Fruit fly (Drosophila melanogaster) whole organism, embryonic: ENCODE results near the gene CG15145.
A peak's percentile ranks its signal among the peaks of the same experiment; 100 is the strongest.

ENCODE experiments used
- Adf1 ChIP-seq: fragments of 200-800 bp; sonication (Bioruptor generic); IDR thresholded peaks from 2 replicates; pipeline ENCODE4 v1.3.6; 2022; ENCODE audit warnings: missing biosample characterization, missing genetic modification characterization
- Asciz ChIP-seq: fragments of 200-800 bp; sonication (Bioruptor generic); optimal IDR thresholded peaks from 2 replicates; lab custom pipeline; 2017; ENCODE audit warnings: missing biosample characterization, mild to moderate bottlenecking, missing genetic modification characterization, missing genetic modification reagents
- CG10543 ChIP-seq: fragments of 200-800 bp; sonication (Bioruptor generic); optimal IDR thresholded peaks from 3 replicates; lab custom pipeline; 2017; ENCODE audit warnings: missing biosample characterization, mild to moderate bottlenecking, missing genetic modification characterization, moderate library complexity
- CG10565 ChIP-seq: fragments of 200-800 bp; sonication (Bioruptor generic); optimal IDR thresholded peaks from 3 replicates; lab custom pipeline; 2016; ENCODE audit warnings: missing biosample characterization, mild to moderate bottlenecking, missing genetic modification characterization
- CG11085 ChIP-seq: fragments of 200-800 bp; sonication (Bioruptor generic); IDR thresholded peaks from 2 replicates; pipeline ENCODE4 v1.3.6; 2022; ENCODE audit warnings: missing biosample characterization, missing genetic modification characterization
- CG12659 ChIP-seq: fragments of 200-800 bp; sonication (Bioruptor generic); optimal IDR thresholded peaks from 3 replicates; lab custom pipeline; 2017; ENCODE audit warnings: mild to moderate bottlenecking, missing biosample characterization, missing genetic modification reagents, missing genetic modification characterization
- CG13894 ChIP-seq: fragments of 200-800 bp; sonication (Bioruptor generic); optimal IDR thresholded peaks from 3 replicates; lab custom pipeline; 2018; ENCODE audit warnings: missing biosample characterization, mild to moderate bottlenecking, missing genetic modification characterization, moderate library complexity
- CG14050 ChIP-seq: fragments of 200-800 bp; sonication (Bioruptor generic); IDR thresholded peaks from 3 replicates; pipeline ENCODE4 v1.3.6; 2022; ENCODE audit warnings: missing biosample characterization, missing genetic modification characterization
- CG1529 ChIP-seq: fragments of 200-800 bp; sonication (Bioruptor generic); optimal IDR thresholded peaks from 3 replicates; lab custom pipeline; 2018; ENCODE audit warnings: missing biosample characterization, missing genetic modification characterization
- CG17328 ChIP-seq: fragments of 200-800 bp; sonication (Bioruptor generic); IDR thresholded peaks from 2 replicates; pipeline ENCODE4 v1.3.6; 2022; ENCODE audit warnings: missing biosample characterization, missing genetic modification characterization
- CG2712 ChIP-seq: fragments of 200-800 bp; optimal IDR thresholded peaks from 3 replicates; lab custom pipeline; 2019; ENCODE audit warnings: missing biosample characterization, mild to moderate bottlenecking, missing genetic modification characterization, moderate library complexity
- CG33557 ChIP-seq: fragments of 200-800 bp; sonication (Bioruptor generic); optimal IDR thresholded peaks from 2 replicates; lab custom pipeline; 2019; ENCODE audit warnings: missing biosample characterization, mild to moderate bottlenecking, missing genetic modification characterization, moderate library complexity
- CG7928 ChIP-seq: fragments of 200-800 bp; sonication (Bioruptor generic); optimal IDR thresholded peaks from 2 replicates; lab custom pipeline; 2017; ENCODE audit warnings: missing biosample characterization, mild to moderate bottlenecking, missing genetic modification characterization
- CG7987 ChIP-seq: fragments of 200-800 bp; sonication (Bioruptor generic); optimal IDR thresholded peaks from 2 replicates; lab custom pipeline; 2018; ENCODE audit warnings: missing biosample characterization, mild to moderate bottlenecking, missing genetic modification characterization, moderate library complexity
- CG8359 ChIP-seq: fragments of 200-800 bp; sonication (Bioruptor generic); optimal IDR thresholded peaks from 2 replicates; lab custom pipeline; 2017; ENCODE audit warnings: missing biosample characterization, mild to moderate bottlenecking, missing genetic modification characterization, borderline replicate concordance
- D19B ChIP-seq: fragments of 200-800 bp; sonication (Bioruptor generic); optimal IDR thresholded peaks from 2 replicates; lab custom pipeline; 2017; ENCODE audit warnings: missing biosample characterization, mild to moderate bottlenecking, missing genetic modification characterization
- Dbx ChIP-seq: fragments of 200-800 bp; sonication (Bioruptor generic); IDR thresholded peaks from 3 replicates; pipeline ENCODE4 v1.3.6; 2022; ENCODE audit warnings: missing biosample characterization, missing genetic modification characterization
- Doc2 ChIP-seq: fragments of 200-800 bp; sonication (Bioruptor generic); IDR thresholded peaks from 2 replicates; pipeline ENCODE4 v1.3.6; 2022; ENCODE audit warnings: missing biosample characterization, missing genetic modification characterization
- Ets97D ChIP-seq: fragments of 200-800 bp; sonication (Bioruptor generic); optimal IDR thresholded peaks from 3 replicates; lab custom pipeline; 2016; ENCODE audit warnings: missing biosample characterization, missing genetic modification characterization
- Gsc ChIP-seq: fragments of 200-800 bp; sonication (Bioruptor generic); IDR thresholded peaks from 2 replicates; pipeline ENCODE4 v1.3.6; 2022; ENCODE audit warnings: missing biosample characterization, missing genetic modification characterization
- HLHmδ ChIP-seq: fragments of 200-800 bp; sonication (Bioruptor generic); optimal IDR thresholded peaks from 2 replicates; lab custom pipeline; 2018; ENCODE audit warnings: missing biosample characterization, mild to moderate bottlenecking, missing genetic modification characterization, moderate library complexity
- Hey ChIP-seq: fragments of 200-800 bp; sonication (Bioruptor generic); optimal IDR thresholded peaks from 3 replicates; lab custom pipeline; 2018; ENCODE audit warnings: missing biosample characterization, mild to moderate bottlenecking, missing genetic modification characterization
- NC2α ChIP-seq: fragments of 200-800 bp; sonication (Bioruptor generic); optimal IDR thresholded peaks from 2 replicates; lab custom pipeline; 2016; ENCODE audit warnings: missing biosample characterization, missing genetic modification characterization
- Optix ChIP-seq: fragments of 200-800 bp; sonication (Bioruptor generic); IDR thresholded peaks from 3 replicates; pipeline ENCODE4 v1.3.6; 2022; ENCODE audit warnings: missing biosample characterization, missing genetic modification characterization
- Ptx1 ChIP-seq: fragments of 200-800 bp; sonication (Bioruptor generic); IDR thresholded peaks from 2 replicates; pipeline ENCODE4 v1.3.6; 2022; ENCODE audit warnings: missing biosample characterization, missing genetic modification characterization
- Ravus ChIP-seq: fragments of 200-800 bp; sonication (Bioruptor generic); IDR thresholded peaks from 2 replicates; pipeline ENCODE4 v1.3.6; 2022; ENCODE audit warnings: missing biosample characterization, missing genetic modification characterization
- YL-1 ChIP-seq: fragments of 200-800 bp; sonication (Bioruptor generic); optimal IDR thresholded peaks from 3 replicates; lab custom pipeline; 2017; ENCODE audit warnings: missing biosample characterization, mild to moderate bottlenecking, missing genetic modification characterization
- bbx ChIP-seq: fragments of 200-800 bp; sonication (Bioruptor generic); IDR thresholded peaks from 2 replicates; pipeline ENCODE4 v1.3.6; 2022; ENCODE audit warnings: missing biosample characterization, missing genetic modification characterization; ENCODE audit not compliant: partially characterized antibody
- br ChIP-seq: fragments of >200 bp; optimal IDR thresholded peaks from 2 replicates; lab custom pipeline; 2017
- bsh ChIP-seq, 2 experiments: fragments of 200-800 bp; sonication (Bioruptor generic); optimal IDR thresholded peaks; 2 replicates each; lab custom pipeline; 2017 to 2018; ENCODE audit warnings: mild to moderate bottlenecking in 2 of 2, missing biosample characterization in 2 of 2, missing genetic modification characterization in 2 of 2, moderate library complexity in 1 of 2
- cas ChIP-seq: fragments of 200-800 bp; sonication (Bioruptor generic); IDR thresholded peaks from 2 replicates; pipeline ENCODE4 v1.3.6; 2022; ENCODE audit warnings: missing biosample characterization, missing genetic modification characterization
- dysf ChIP-seq: fragments of 200-800 bp; sonication (Bioruptor generic); IDR thresholded peaks from 3 replicates; pipeline ENCODE4 v1.3.6; 2022; ENCODE audit warnings: missing biosample characterization, missing genetic modification characterization
- ewg ChIP-seq: fragments of 200-800 bp; sonication (Bioruptor generic); optimal IDR thresholded peaks from 3 replicates; lab custom pipeline; 2017; ENCODE audit warnings: mild to moderate bottlenecking, missing biosample characterization, missing genetic modification reagents, missing genetic modification characterization
- eyg ChIP-seq: fragments of 200-800 bp; sonication (Bioruptor generic); optimal IDR thresholded peaks from 3 replicates; lab custom pipeline; 2016; ENCODE audit warnings: missing biosample characterization, missing genetic modification characterization
- fd102C ChIP-seq: fragments of 200-800 bp; sonication (Bioruptor generic); optimal IDR thresholded peaks from 2 replicates; lab custom pipeline; 2018; ENCODE audit warnings: missing biosample characterization, mild to moderate bottlenecking, missing genetic modification characterization, moderate library complexity
- fd64A ChIP-seq: fragments of 200-800 bp; sonication (Bioruptor generic); optimal IDR thresholded peaks from 3 replicates; lab custom pipeline; 2018; ENCODE audit warnings: missing biosample characterization, mild to moderate bottlenecking, missing genetic modification characterization
- fd96Cb ChIP-seq: fragments of 200-800 bp; sonication (Bioruptor generic); optimal IDR thresholded peaks from 2 replicates; lab custom pipeline; 2018; ENCODE audit warnings: missing biosample characterization, mild to moderate bottlenecking, missing genetic modification characterization, moderate library complexity
- gce ChIP-seq: fragments of 200-800 bp; sonication (Bioruptor generic); IDR thresholded peaks from 3 replicates; pipeline ENCODE4 v1.3.6; 2022; ENCODE audit warnings: missing biosample characterization, missing genetic modification characterization
- ham ChIP-seq: fragments of 200-800 bp; sonication (Bioruptor generic); IDR thresholded peaks from 2 replicates; pipeline ENCODE4 v1.3.6; 2022; ENCODE audit warnings: missing biosample characterization, missing genetic modification characterization
- insv ChIP-seq, 2 experiments: fragments of 200-800 bp; sonication (Bioruptor generic); optimal IDR thresholded peaks; 3 replicates each; lab custom pipeline; 2016 to 2018; ENCODE audit warnings: missing biosample characterization in 2 of 2, missing genetic modification characterization in 2 of 2
- lab ChIP-seq: fragments of 200-800 bp; sonication (Bioruptor generic); optimal IDR thresholded peaks from 3 replicates; lab custom pipeline; 2017; ENCODE audit warnings: missing biosample characterization, missing genetic modification characterization, mild to moderate bottlenecking, moderate library complexity, missing genetic modification reagents
- mld ChIP-seq: fragments of 200-800 bp; sonication (Bioruptor generic); IDR thresholded peaks from 3 replicates; pipeline ENCODE4 v1.3.6; 2022; ENCODE audit warnings: missing biosample characterization, missing genetic modification characterization; ENCODE audit not compliant: partially characterized antibody
- peb ChIP-seq: fragments of 200-800 bp; sonication (Bioruptor generic); IDR thresholded peaks from 2 replicates; pipeline ENCODE4 v1.3.6; 2022; ENCODE audit warnings: missing biosample characterization, missing genetic modification characterization
- pho ChIP-seq: fragments of 200-800 bp; sonication (Bioruptor generic); optimal IDR thresholded peaks from 2 replicates; lab custom pipeline; 2016; ENCODE audit warnings: missing biosample characterization, missing genetic modification characterization
- ro ChIP-seq: fragments of 200-800 bp; sonication (Bioruptor generic); IDR thresholded peaks from 2 replicates; pipeline ENCODE4 v1.3.6; 2022; ENCODE audit warnings: missing biosample characterization, missing genetic modification characterization
- tin ChIP-seq: fragments of 200-800 bp; sonication (Bioruptor generic); optimal IDR thresholded peaks from 3 replicates; lab custom pipeline; 2016; ENCODE audit warnings: missing biosample characterization, missing genetic modification characterization
- toy ChIP-seq: fragments of 200-800 bp; sonication (Bioruptor generic); IDR thresholded peaks from 2 replicates; pipeline ENCODE4 v1.3.6; 2022; ENCODE audit warnings: missing biosample characterization, missing genetic modification characterization
- yki ChIP-seq: fragments of >200 bp; optimal IDR thresholded peaks from 3 replicates; lab custom pipeline; 2018
- zen2 ChIP-seq: fragments of 200-800 bp; sonication (Bioruptor generic); IDR thresholded peaks from 3 replicates; pipeline ENCODE4 v1.3.6; 2022; ENCODE audit warnings: missing biosample characterization, missing genetic modification characterization; ENCODE audit not compliant: partially characterized antibody
- zfh2 ChIP-seq: fragments of 200-800 bp; sonication (Bioruptor generic); optimal IDR thresholded peaks from 2 replicates; lab custom pipeline; 2016; ENCODE audit warnings: missing biosample characterization, missing genetic modification characterization

CG15145 gene

DNA sequence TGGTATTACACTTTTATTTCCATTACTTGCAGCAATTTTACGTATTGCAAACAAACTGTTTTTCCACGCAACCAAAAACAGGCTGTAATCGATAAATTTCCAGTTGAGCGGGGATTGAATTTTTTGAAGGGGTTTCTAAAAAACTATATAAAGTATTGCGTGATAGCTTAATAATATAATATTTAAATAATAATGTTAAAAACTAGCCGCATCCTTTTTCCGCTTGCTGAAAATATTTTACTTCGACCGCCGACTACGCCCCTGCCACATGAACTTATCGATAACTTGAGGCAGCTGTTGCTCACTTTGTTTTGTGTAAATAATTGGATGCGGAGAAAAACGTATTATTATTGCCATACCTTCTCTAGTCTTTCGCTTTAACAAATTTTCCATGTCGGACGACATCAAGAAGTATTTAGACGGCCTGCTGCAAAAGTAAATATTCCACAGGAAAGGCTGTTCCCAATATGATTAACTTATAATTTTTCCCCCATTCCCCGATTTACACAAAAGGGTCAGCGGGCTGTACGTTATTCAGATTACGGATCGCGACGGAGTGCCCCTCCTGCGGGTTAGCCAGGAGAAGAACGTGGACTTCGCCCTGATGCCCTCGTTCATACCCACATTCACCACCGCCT is 51.0 kb downstream of the CG15145 start, which contains the start of the genes fws and Lamtor3 (continued):
- TF ChIP-seq insv (GFP tag; optimal IDR thresholded peaks at IDR 0.05; lab: Kevin White, UChicago) (no peak), lab (GFP tag; lab: Kevin White, UChicago) (peak; percentile 99), CG7987 (peak; percentile 95), bbx (no peak), CG7928 (peak; percentile 83), cas (GFP tag; lab: Robert Waterston, UW) (peak; percentile 98), Gsc (GFP tag; lab: Robert Waterston, UW) (peak; percentile 97), Dbx (GFP tag; lab: Robert Waterston, UW) (peak; percentile 99), peb (GFP tag; lab: Robert Waterston, UW) (peak; percentile 98), CG11085 (peak; percentile 99), CG12659 (GFP tag; lab: Kevin White, UChicago) (peak; percentile 99), HLHmδ (GFP tag; lab: Kevin White, UChicago) (no peak), tin (peak; percentile 95), D19B (peak; percentile 96), CG2712 (tag; lab: Kevin White, UChicago) (peak; percentile 98), fd64A (peak; percentile 93), bsh (GFP tag; optimal IDR thresholded peaks at IDR 0.05; lab: Kevin White, UChicago) (peak; percentile 95 to 99), eyg (GFP tag; lab: Kevin White, UChicago) (peak; percentile 61), CG8359 (GFP tag; lab: Kevin White, UChicago) (peak; percentile 90), Adf1 (GFP tag; lab: Robert Waterston, UW) (peak; percentile 89), Ets97D (GFP tag; lab: Kevin White, UChicago) (peak; percentile 75), dysf (GFP tag; lab: Robert Waterston, UW) (peak; percentile 99), CG10543 (no peak), NC2α (GFP tag; lab: Kevin White, UChicago) (peak; percentile 52), CG1529 (GFP tag; lab: Kevin White, UChicago) (peak; percentile 97), Optix (GFP tag; lab: Robert Waterston, UW) (peak; percentile 99), CG10565 (GFP tag; lab: Kevin White, UChicago) (peak; percentile 74), Hey (peak; percentile 72), CG17328 (GFP tag; lab: Robert Waterston, UW) (peak; percentile 99), fd102C (GFP tag; lab: Kevin White, UChicago) (peak; percentile 82), Doc2 (GFP tag; lab: Robert Waterston, UW) (peak; percentile 95), ewg (GFP tag; lab: Kevin White, UChicago) (peak; percentile 97), toy (peak; percentile 98), mld (GFP tag; lab: Robert Waterston, UW) (peak; percentile 49; the same call in 1 of the 3 replicates), br (lab: Kevin White, UChicago) (no peak), CG33557 (GFP tag; lab: Kevin White, UChicago) (peak; percentile 85), ro (GFP tag; lab: Robert Waterston, UW) (peak; percentile 97), Ptx1 (GFP tag; lab: Robert Waterston, UW) (peak; percentile 99), CG13894 (tag; lab: Kevin White, UChicago) (peak; percentile 94), fd96Cb (peak; percentile 98), gce (peak; percentile 99), CG14050 (GFP tag; lab: Robert Waterston, UW) (peak; percentile 99), YL-1 (GFP tag; lab: Kevin White, UChicago) (peak; percentile 92), ham (GFP tag; lab: Robert Waterston, UW) (peak; percentile 96), yki (lab: Kevin White, UChicago) (no peak), zen2 (GFP tag; lab: Robert Waterston, UW) (no peak; the same call in 2 of the 3 replicates), Asciz (peak; percentile 97), pho (peak; percentile 88), zfh2 (GFP tag; lab: Kevin White, UChicago) (peak; percentile 97), Ravus (GFP tag; lab: Robert Waterston, UW) (peak; percentile 96)
